Fruit fly (Drosophila melanogaster): ENCODE results near the gene Krn.

The Krn gene

DNA sequence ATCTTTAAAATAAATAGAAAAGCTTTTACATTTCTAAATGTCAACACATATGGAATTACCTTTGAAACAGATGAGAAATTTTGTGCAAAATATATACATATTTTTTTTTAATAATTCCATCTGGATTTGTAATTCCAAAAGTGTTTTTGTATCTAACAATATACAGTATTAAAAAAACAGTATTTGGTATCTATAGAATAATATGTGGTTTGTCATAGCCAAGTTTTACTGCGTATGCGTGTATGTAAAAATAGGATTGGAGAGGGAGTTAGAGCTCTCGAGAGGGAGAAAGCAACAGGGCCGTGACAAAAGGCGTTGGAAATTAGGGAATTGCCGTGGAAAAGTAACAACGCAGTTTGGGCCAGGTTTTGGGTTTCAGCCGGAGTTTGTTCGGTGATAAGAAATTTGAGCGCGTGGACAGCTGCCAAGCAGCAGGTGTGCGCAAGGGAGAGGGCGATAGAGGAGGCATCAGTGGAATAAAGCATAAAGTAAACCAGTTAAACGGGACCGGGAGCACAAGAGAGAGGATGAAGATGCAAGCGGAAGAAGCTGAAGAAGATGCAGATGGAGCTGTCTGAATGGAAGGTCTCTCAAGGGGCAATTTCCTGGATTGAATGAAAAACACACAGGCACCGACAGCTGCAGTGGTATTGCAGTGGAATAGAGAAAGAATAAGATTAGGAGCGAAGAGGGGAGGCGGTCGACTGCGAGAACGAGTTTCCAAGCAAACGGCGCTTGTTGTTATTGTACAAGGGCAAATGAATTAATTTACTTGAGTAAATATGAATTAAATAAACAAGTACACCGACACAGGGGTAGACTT, 991 bp downstream of the Krn start (continued):
- TF ChIP-seq CG1647 (GFP tag; optimal IDR thresholded peaks at IDR 0.05): peak; percentile 32
- peak; percentile 34 for TF ChIP-seq dmrt11E (tag; optimal IDR thresholded peaks at IDR 0.05)
- peak; percentile 66 for TF ChIP-seq CG17568 (GFP tag; optimal IDR thresholded peaks at IDR 0.05)
- TF ChIP-seq gsb-n (tag; optimal IDR thresholded peaks at IDR 0.05): peak; percentile 8
- TF ChIP-seq zfh1 (GFP tag; IDR thresholded peaks at IDR 0.05): peak; percentile 78
- no peak for TF ChIP-seq Hr39 (optimal IDR thresholded peaks at IDR 0.05)
- 0 out of 3 replicates have a peak, but pooled peaks have one; percentile 6 for TF ChIP-seq CG7357 (GFP tag; IDR thresholded peaks at IDR 0.05)
- TF ChIP-seq zf30C (GFP tag; optimal IDR thresholded peaks at IDR 0.05): no peak
- peak; percentile 38 for TF ChIP-seq CG2712 (tag; optimal IDR thresholded peaks at IDR 0.05)
- peak; percentile 47 for TF ChIP-seq CG14710 (tag; optimal IDR thresholded peaks at IDR 0.05)
- TF ChIP-seq PHDP (tag; optimal IDR thresholded peaks at IDR 0.05): peak; percentile 54
- TF ChIP-seq Blimp-1 (GFP tag; optimal IDR thresholded peaks at IDR 0.05): peak; percentile 67
- peak; percentile 88 for TF ChIP-seq grau (tag; optimal IDR thresholded peaks at IDR 0.05)
- peak; percentile 79 for TF ChIP-seq Vsx1 (GFP tag; optimal IDR thresholded peaks at IDR 0.05)
- no peak for TF ChIP-seq dpn (GFP tag; optimal IDR thresholded peaks at IDR 0.05)
- no peak for TF ChIP-seq psq (GFP tag; optimal IDR thresholded peaks at IDR 0.05)
- no peak for TF ChIP-seq CG12659 (GFP tag; optimal IDR thresholded peaks at IDR 0.05)
- no peak for TF ChIP-seq hbn (GFP tag; IDR thresholded peaks at IDR 0.05; ENCODE audit: partially characterized antibody)
- TF ChIP-seq CG1024 (GFP tag; IDR thresholded peaks at IDR 0.05): peak; percentile 77
- TF ChIP-seq CG14965 (GFP tag; optimal IDR thresholded peaks at IDR 0.05; ENCODE audit: borderline replicate concordance): peak; percentile 29
- TF ChIP-seq Dip3 (GFP tag; optimal IDR thresholded peaks at IDR 0.05): no peak
- no peak for TF ChIP-seq sqz (GFP tag; optimal IDR thresholded peaks at IDR 0.05)
- peak; percentile 29 for TF ChIP-seq CG5245 (GFP tag; optimal IDR thresholded peaks at IDR 0.05)
- no peak for TF ChIP-seq hth (optimal IDR thresholded peaks at IDR 0.05)
- TF ChIP-seq CG15479 (GFP tag; optimal IDR thresholded peaks at IDR 0.05): peak; percentile 3
- TF ChIP-seq CG11093 (GFP tag; IDR thresholded peaks at IDR 0.05): peak; percentile 68; the same call in 1 of the 3 replicates
- no peak for TF ChIP-seq Opbp (GFP tag; IDR thresholded peaks at IDR 0.05; ENCODE audit: partially characterized antibody)
- TF ChIP-seq sima (GFP tag; optimal IDR thresholded peaks at IDR 0.05): no peak
- TF ChIP-seq Ada2b (GFP tag; IDR thresholded peaks at IDR 0.05): peak; percentile 59
- TF ChIP-seq CG17361 (GFP tag; IDR thresholded peaks at IDR 0.05): no peak
- peak in 1 of 2 experiments; percentile 17 for TF ChIP-seq Trl (optimal IDR thresholded peaks at IDR 0.05)
- TF ChIP-seq Trl (GFP tag; optimal IDR thresholded peaks at IDR 0.05): peak; percentile 76
- TF ChIP-seq Spps (tag; optimal IDR thresholded peaks at IDR 0.05): peak; percentile 74
- no peak for TF ChIP-seq zfh2 (GFP tag; optimal IDR thresholded peaks at IDR 0.05)
- no peak for TF ChIP-seq CG3065 (GFP tag; optimal IDR thresholded peaks at IDR 0.05)
- TF ChIP-seq Nf-YA (GFP tag; IDR thresholded peaks at IDR 0.05): peak; percentile 72
- TF ChIP-seq CG8944 (GFP tag; optimal IDR thresholded peaks at IDR 0.05): no peak
- no peak for TF ChIP-seq Hsf (GFP tag; optimal IDR thresholded peaks at IDR 0.05)
- peak; percentile 29; the same call in 1 of the 2 replicates for TF ChIP-seq al (GFP tag; IDR thresholded peaks at IDR 0.05)
- TF ChIP-seq YL-1 (GFP tag; optimal IDR thresholded peaks at IDR 0.05): no peak
- peak; percentile 79 for TF ChIP-seq CG7987 (GFP tag; optimal IDR thresholded peaks at IDR 0.05)
- TF ChIP-seq CG4328 (GFP tag; optimal IDR thresholded peaks at IDR 0.05): peak; percentile 26
- TF ChIP-seq unc-4 (GFP tag; IDR thresholded peaks at IDR 0.05; ENCODE audit: partially characterized antibody): no peak
- TF ChIP-seq CG12391 (tag; optimal IDR thresholded peaks at IDR 0.05): no peak
- TF ChIP-seq nmo (GFP tag; optimal IDR thresholded peaks at IDR 0.05): no peak
- no peak for TF ChIP-seq Bteb2 (GFP tag; optimal IDR thresholded peaks at IDR 0.05)
- no peak for TF ChIP-seq sens-2 (GFP tag; IDR thresholded peaks at IDR 0.05)
- TF ChIP-seq CG15514 (GFP tag; optimal IDR thresholded peaks at IDR 0.05): peak; percentile 75
- TF ChIP-seq Dbx (GFP tag; IDR thresholded peaks at IDR 0.05): peak; percentile 88
- no peak for TF ChIP-seq schlank (tag; optimal IDR thresholded peaks at IDR 0.05)

Data from whole organism, embryonic.